Worm (Caenorhabditis elegans): ENCODE measurements around the gene gst-2.

ce11 chrIV:10170808-10171207, 28.9 kb upstream of the gst-2 start:
- TF ChIP-seq scrt-1 (GFP tag; IDR thresholded peaks at IDR 0.05): no peak
- no peak for TF ChIP-seq ama-1 (optimal IDR thresholded peaks at IDR 0.05)
- no peak for TF ChIP-seq tbx-11 (GFP tag; IDR thresholded peaks at IDR 0.05)
- TF ChIP-seq ets-7 (tag; optimal IDR thresholded peaks at IDR 0.05): no peak
- no peak for TF ChIP-seq tra-4 (tag; optimal IDR thresholded peaks at IDR 0.05)
- TF ChIP-seq flt-1 (GFP tag; IDR thresholded peaks at IDR 0.05): no peak
- no peak for TF ChIP-seq hnd-1 (tag; optimal IDR thresholded peaks at IDR 0.05)
- no peak for TF ChIP-seq sea-1 (GFP tag; conservative IDR thresholded peaks at IDR 0.05)
- TF ChIP-seq F13C5.2 (tag; optimal IDR thresholded peaks at IDR 0.05): no peak
- TF ChIP-seq hmbx-1 (tag; optimal IDR thresholded peaks at IDR 0.05): no peak
- TF ChIP-seq aly-1 (tag; optimal IDR thresholded peaks at IDR 0.05): no peak
- no peak for TF ChIP-seq pes-1 (GFP tag; IDR thresholded peaks at IDR 0.05)
- TF ChIP-seq hmg-4 (GFP tag; optimal IDR thresholded peaks at IDR 0.05): no peak
- TF ChIP-seq ceh-36 (tag; optimal IDR thresholded peaks at IDR 0.05): no peak

Data from whole organism, early embryonic.